Worm (Caenorhabditis elegans) whole organism, mixed stage, embryonic: ENCODE results near the gene srh-55.

Source experiments
- blmp-1 ChIP-seq: fragments of 150-350 bp; optimal IDR thresholded peaks from 2 replicates; lab custom pipeline; 2014; ENCODE audit warnings: missing biosample characterization, missing genetic modification characterization
- ceh-83 ChIP-seq: fragments of 200-800 bp; sonication (Bioruptor generic); optimal IDR thresholded peaks from 2 replicates; lab custom pipeline; 2018; ENCODE audit warnings: mild to moderate bottlenecking, missing genetic modification characterization, missing compliant biosample characterization
- cnd-1 ChIP-seq: fragments of 200-800 bp; sonication (Bioruptor generic); optimal IDR thresholded peaks from 2 replicates; lab custom pipeline; 2018; ENCODE audit warnings: mild to moderate bottlenecking, missing genetic modification characterization, missing compliant biosample characterization
- flh-1 ChIP-seq: fragments of 200-800 bp; sonication (Bioruptor generic); optimal IDR thresholded peaks from 2 replicates; lab custom pipeline; 2018; ENCODE audit warnings: mild to moderate bottlenecking, missing genetic modification characterization, moderate library complexity, missing compliant biosample characterization
- lsy-2 ChIP-seq: fragments of 150-350 bp; optimal IDR thresholded peaks from 2 replicates; lab custom pipeline; 2014; ENCODE audit warnings: missing biosample characterization, missing genetic modification characterization
- pha-4 ChIP-seq: fragments of 150-350 bp; optimal IDR thresholded peaks from 2 replicates; lab custom pipeline; 2018; ENCODE audit warnings: missing biosample characterization, missing genetic modification reagents, missing genetic modification characterization
- unc-39 ChIP-seq: fragments of 150-350 bp; optimal IDR thresholded peaks from 2 replicates; lab custom pipeline; 2014; ENCODE audit warnings: missing biosample characterization, missing genetic modification characterization

DNA sequence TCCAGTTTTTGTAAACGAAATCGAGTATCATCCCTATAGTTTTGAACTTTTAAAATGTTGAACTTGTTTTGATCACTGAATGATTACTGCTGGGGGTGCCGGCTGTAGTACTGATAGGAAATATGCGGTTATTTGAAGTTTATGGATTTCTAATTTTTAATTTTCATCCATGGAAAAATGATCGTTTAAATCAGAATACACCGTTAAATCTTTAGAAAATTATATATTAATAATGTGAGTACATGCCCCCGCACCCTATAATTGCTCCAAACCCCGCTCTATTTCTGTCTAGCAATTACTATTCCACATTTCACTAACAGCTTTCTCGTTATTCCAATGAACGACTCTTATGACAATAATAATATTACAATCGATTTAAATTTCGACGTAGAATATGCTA lies 46.4 kb downstream of the srh-55 start, which contains the start of gene Y75B12B.10:
- TF ChIP-seq flh-1 (GFP tag; lab: Kevin White, UChicago) = no peak
- no peak for TF ChIP-seq cnd-1 (tag; lab: Kevin White, UChicago)
- no peak for TF ChIP-seq ceh-83 (GFP tag; lab: Kevin White, UChicago)
- TF ChIP-seq blmp-1 = no peak
- TF ChIP-seq lsy-2 = no peak
- no peak for TF ChIP-seq unc-39 (tag; lab: Kevin White, UChicago)
- TF ChIP-seq pha-4 (tag; lab: Kevin White, UChicago) = no peak
